Fruit fly (Drosophila melanogaster): ENCODE data around the gene Myo28B1.

The Myo28B1 gene

DNA sequence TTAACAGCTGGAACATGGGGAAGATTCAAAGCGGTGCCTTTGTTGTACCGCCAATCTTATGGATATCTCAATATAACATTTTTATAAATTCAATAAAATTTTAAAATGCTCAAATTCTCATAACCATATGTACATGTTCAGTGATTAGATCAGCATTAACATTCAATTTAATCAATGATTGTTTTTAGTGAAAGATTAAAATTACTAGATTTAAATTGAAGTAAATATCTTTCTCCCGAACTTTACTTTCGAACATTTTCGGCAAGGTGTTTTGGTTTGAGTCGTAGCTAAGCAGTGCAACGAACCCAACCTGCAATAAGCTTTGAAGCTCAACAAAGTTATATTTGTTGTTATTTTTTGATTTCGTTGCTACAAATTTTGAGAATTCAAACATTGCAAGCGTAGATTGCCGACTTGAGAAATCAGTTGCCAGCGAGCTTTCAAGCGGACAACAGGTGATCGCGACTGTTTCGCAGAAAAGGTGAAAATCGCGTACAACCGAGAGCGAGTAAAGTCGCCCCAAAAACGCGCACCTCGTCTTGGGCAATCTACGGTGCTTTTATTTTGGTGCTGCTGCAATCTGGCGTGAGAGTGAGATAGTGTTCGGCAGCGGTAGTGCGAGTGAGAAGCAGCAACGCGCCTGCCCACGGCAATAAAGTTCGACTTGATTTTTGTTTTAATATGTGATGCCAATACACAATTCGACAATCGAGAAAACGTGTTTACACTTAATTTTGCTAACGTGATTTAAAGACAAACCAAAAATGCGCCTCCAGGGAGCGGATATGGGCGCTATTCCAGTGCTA lies 36.7 kb downstream of the Myo28B1 start, which contains the start of gene Tep3 (continued):
- TF ChIP-seq CG11902 (GFP tag; optimal IDR thresholded peaks at IDR 0.05) (peak; percentile 16), topi (GFP tag; optimal IDR thresholded peaks at IDR 0.05) (peak; percentile 53), Gug (GFP tag; IDR thresholded peaks at IDR 0.05) (no peak), CG8632 (GFP tag; optimal IDR thresholded peaks at IDR 0.05) (peak; percentile 55), cyc (GFP tag; optimal IDR thresholded peaks at IDR 0.05) (peak; percentile 51), CG6854 (GFP tag; optimal IDR thresholded peaks at IDR 0.05) (peak; percentile 85), Eip78C (GFP tag) (peak; percentile 85), CG11762 (GFP tag; optimal IDR thresholded peaks at IDR 0.05; ENCODE audit: insufficient read depth) (no peak), CG3919 (GFP tag; optimal IDR thresholded peaks at IDR 0.05) (peak; percentile 65), CG4318 (GFP tag; optimal IDR thresholded peaks at IDR 0.05) (no peak), CG9139 (GFP tag; optimal IDR thresholded peaks at IDR 0.05) (peak; percentile 10), CG1621 (tag; optimal IDR thresholded peaks at IDR 0.05) (no peak), CG8119 (GFP tag; IDR thresholded peaks at IDR 0.05) (no peak), CG15336 (GFP tag; IDR thresholded peaks at IDR 0.05) (peak; percentile 35; the same call in 1 of the 2 replicates), OdsH (GFP tag; optimal IDR thresholded peaks at IDR 0.05) (peak; percentile 16), CG8319 (GFP tag; optimal IDR thresholded peaks at IDR 0.05) (no peak)

DNA sequence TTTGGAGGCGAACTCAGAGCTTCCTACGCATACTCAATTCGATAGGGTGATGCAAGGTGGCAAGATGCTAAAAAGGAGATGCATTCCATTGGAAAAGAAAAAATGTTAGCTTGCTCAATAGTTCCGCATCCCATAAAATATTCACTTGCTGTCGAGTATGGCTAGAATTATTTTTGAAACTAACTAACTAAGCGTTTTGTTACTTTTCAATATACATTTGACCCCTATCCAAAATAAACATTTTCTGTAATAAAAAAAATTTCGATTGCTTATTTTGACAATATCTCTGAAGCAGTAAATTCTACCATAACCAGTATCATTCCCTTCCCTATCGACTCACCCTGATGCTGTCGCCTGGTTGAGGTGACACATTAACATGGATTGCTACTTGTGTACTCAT lies 37.7 kb downstream of the Myo28B1 start:
- TF ChIP-seq salr (GFP tag; optimal IDR thresholded peaks at IDR 0.05) (peak; percentile 7 to 60), CG10631 (GFP tag; optimal IDR thresholded peaks at IDR 0.05) (peak; percentile 75), net (GFP tag; optimal IDR thresholded peaks at IDR 0.05) (peak; percentile 79), CG8632 (GFP tag; optimal IDR thresholded peaks at IDR 0.05) (peak; percentile 87), CG1621 (tag; optimal IDR thresholded peaks at IDR 0.05) (peak; percentile 56), Hr4 (GFP tag; optimal IDR thresholded peaks at IDR 0.05) (peak; percentile 62), Eip78C (GFP tag) (peak; percentile 96), eg (GFP tag; IDR thresholded peaks at IDR 0.05) (peak; percentile 47; the same call in 2 of the 3 replicates), Gug (GFP tag; IDR thresholded peaks at IDR 0.05) (no peak), spab (GFP tag; optimal IDR thresholded peaks at IDR 0.05) (peak; percentile 68), ss (GFP tag; optimal IDR thresholded peaks at IDR 0.05) (peak; percentile 61 to 81), CG16779 (tag; optimal IDR thresholded peaks at IDR 0.05) (peak; percentile 40), Met (GFP tag; optimal IDR thresholded peaks at IDR 0.05) (peak; percentile 72), Sox15 (GFP tag; optimal IDR thresholded peaks at IDR 0.05) (peak; percentile 82), CG6854 (GFP tag; optimal IDR thresholded peaks at IDR 0.05) (no peak), CG8319 (GFP tag; optimal IDR thresholded peaks at IDR 0.05) (peak; percentile 87), Eip75B (GFP tag; optimal IDR thresholded peaks at IDR 0.05) (peak; percentile 83), CG34406 (GFP tag; optimal IDR thresholded peaks at IDR 0.05) (peak; percentile 86), Ets21C (GFP tag; optimal IDR thresholded peaks at IDR 0.05) (peak; percentile 72), CG6808 (GFP tag; optimal IDR thresholded peaks at IDR 0.05) (peak; percentile 79), CG9139 (GFP tag; optimal IDR thresholded peaks at IDR 0.05) (peak; percentile 68), CG11902 (GFP tag; optimal IDR thresholded peaks at IDR 0.05) (peak; percentile 59), topi (GFP tag; optimal IDR thresholded peaks at IDR 0.05) (peak; percentile 81), acj6 (GFP tag; optimal IDR thresholded peaks at IDR 0.05) (peak; percentile 80), Eip93F (GFP tag; optimal IDR thresholded peaks at IDR 0.05) (no peak), OdsH (GFP tag; optimal IDR thresholded peaks at IDR 0.05) (peak; percentile 83), lz (GFP tag; optimal IDR thresholded peaks at IDR 0.05) (peak; percentile 80), CG8119 (GFP tag; IDR thresholded peaks at IDR 0.05) (peak; percentile 71), Smox (GFP tag; optimal IDR thresholded peaks at IDR 0.05) (peak; percentile 77), CG15336 (GFP tag; IDR thresholded peaks at IDR 0.05) (peak; percentile 81; the same call in 1 of the 2 replicates), pdm3 (GFP tag; optimal IDR thresholded peaks at IDR 0.05) (peak; percentile 86), svp (GFP tag) (peak; percentile 82), CG11294 (GFP tag; IDR thresholded peaks at IDR 0.05) (peak; percentile 25; the same call in 1 of the 2 replicates), CG4318 (GFP tag; optimal IDR thresholded peaks at IDR 0.05) (peak; percentile 17), CG31627 (GFP tag; optimal IDR thresholded peaks at IDR 0.05) (peak; percentile 80), CG3919 (GFP tag; optimal IDR thresholded peaks at IDR 0.05) (peak; percentile 73), esn (GFP tag; optimal IDR thresholded peaks at IDR 0.05) (peak; percentile 87), dac (GFP tag; optimal IDR thresholded peaks at IDR 0.05) (no peak), Hr39 (GFP tag; optimal IDR thresholded peaks at IDR 0.05) (peak; percentile 84), Sox14 (GFP tag; optimal IDR thresholded peaks at IDR 0.05) (peak; percentile 83), CG10669 (GFP tag; optimal IDR thresholded peaks at IDR 0.05) (peak; percentile 84), Hr38 (GFP tag; optimal IDR thresholded peaks at IDR 0.05) (no peak), Ets96B (tag; optimal IDR thresholded peaks at IDR 0.05) (no peak), CG6792 (GFP tag; optimal IDR thresholded peaks at IDR 0.05) (peak; percentile 85)

Data from whole organism, prepupa.